Worm (Caenorhabditis elegans) whole organism, midembryonic: ENCODE data around the gene efn-4.

Source experiments
- T22C8.4 ChIP-seq: fragments of 200-800 bp; sonication (Bioruptor generic); IDR thresholded peaks from 2 replicates; pipeline ENCODE4 v1.3.6; 2022; ENCODE audit warnings: missing genetic modification characterization, missing compliant biosample characterization
- cog-1 ChIP-seq: sonication (generic microtip); optimal IDR thresholded peaks from 2 replicates; lab custom pipeline; 2016; ENCODE audit warnings: missing genetic modification characterization, missing compliant biosample characterization
- flt-1 ChIP-seq: fragments of 200-800 bp; sonication (Bioruptor generic); IDR thresholded peaks from 2 replicates; pipeline ENCODE4 v1.3.6; 2022; ENCODE audit warnings: missing genetic modification characterization, missing compliant biosample characterization
- klf-2 ChIP-seq: fragments of 200-800 bp; sonication (Bioruptor generic); conservative IDR thresholded peaks from 2 replicates; pipeline ENCODE4 v1.3.6; 2022; ENCODE audit warnings: missing genetic modification reagents, missing genetic modification characterization, missing compliant biosample characterization
- med-1 ChIP-seq: sonication (generic microtip); optimal IDR thresholded peaks from 2 replicates; lab custom pipeline; 2017; ENCODE audit warnings: missing genetic modification characterization, mild to moderate bottlenecking, missing compliant biosample characterization, antibody characterized with exemption, missing genetic modification reagents; ENCODE audit not compliant: insufficient read depth
- ref-1 ChIP-seq: fragments of 200-800 bp; sonication (Bioruptor generic); conservative IDR thresholded peaks from 2 replicates; pipeline ENCODE4 v1.3.6; 2022; ENCODE audit warnings: missing genetic modification reagents, missing genetic modification characterization, missing compliant biosample characterization
- tab-1 ChIP-seq: fragments of 200-800 bp; sonication (Bioruptor generic); IDR thresholded peaks from 2 replicates; pipeline ENCODE4 v1.3.6; 2022; ENCODE audit warnings: missing genetic modification characterization, missing compliant biosample characterization
- ztf-23 ChIP-seq: fragments of 200-800 bp; sonication (Bioruptor generic); IDR thresholded peaks from 2 replicates; pipeline ENCODE4 v1.3.6; 2022; ENCODE audit warnings: missing genetic modification reagents, missing genetic modification characterization, missing compliant biosample characterization
- ztf-29 ChIP-seq: fragments of 200-800 bp; sonication (Bioruptor generic); IDR thresholded peaks from 2 replicates; pipeline ENCODE4 v1.3.6; 2022; ENCODE audit warnings: missing genetic modification reagents, missing genetic modification characterization, missing compliant biosample characterization

efn-4 gene

DNA sequence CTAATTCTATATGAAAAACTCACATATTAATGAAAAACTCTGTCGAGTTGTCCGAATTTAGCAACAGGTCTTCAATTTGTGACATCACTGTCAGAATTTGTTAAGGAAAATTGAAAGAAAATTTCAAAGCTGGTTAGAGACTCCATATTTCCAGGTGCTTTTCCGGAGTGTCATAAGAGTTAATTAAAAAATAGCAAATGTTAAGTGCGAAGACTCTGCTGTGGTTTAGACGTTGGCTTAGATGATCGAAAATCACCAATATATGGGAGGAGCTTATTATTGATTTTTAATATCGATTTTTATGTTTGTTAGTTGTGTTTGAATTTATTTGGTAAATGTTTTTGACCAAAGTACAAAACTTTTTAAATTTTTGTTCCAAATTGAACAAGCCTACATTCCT lies 28.7 kb downstream of the efn-4 start, which contains the start of gene C18H7.12:
TSS of gene C18H7.12 (minus strand) at position 101 of the 400 bp plus-strand sequence.
- TF ChIP-seq ref-1 (no peak), klf-2 (GFP tag; lab: Robert Waterston, UW) (no peak), cog-1 (tag; lab: Kevin White, UChicago) (no peak), ztf-23 (no peak), ztf-29 (GFP tag; lab: Robert Waterston, UW) (no peak), flt-1 (GFP tag; lab: Robert Waterston, UW) (no peak), tab-1 (GFP tag; lab: Robert Waterston, UW) (no peak), med-1 (GFP tag; lab: Kevin White, UChicago) (no peak), T22C8.4 (no peak)

DNA sequence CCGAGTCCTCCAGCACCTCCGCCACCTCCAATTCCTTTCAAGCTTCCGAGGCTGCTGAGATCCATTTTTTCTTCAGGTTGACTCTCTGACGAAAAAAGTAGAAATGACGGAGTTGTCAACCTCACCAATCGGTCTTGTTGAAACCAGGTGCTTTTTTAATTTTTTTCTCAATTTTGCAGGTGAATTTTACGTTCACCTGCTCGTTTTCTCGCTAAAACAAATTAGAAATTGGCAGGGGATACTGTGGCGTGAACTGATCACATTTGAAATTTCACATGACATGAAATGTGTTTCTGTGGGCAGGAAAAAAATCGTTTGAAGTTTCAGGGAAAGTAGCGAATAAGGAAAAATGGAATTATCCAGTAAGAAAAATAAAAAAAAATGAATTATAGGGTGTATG lies 33.3 kb downstream of the efn-4 start, which contains the start of gene C18H7.6:
TSS of gene C18H7.6 (minus strand) at position 104 of the 400 bp plus-strand sequence.
- TF ChIP-seq ref-1 (no peak), med-1 (GFP tag; lab: Kevin White, UChicago) (no peak), T22C8.4 (no peak), tab-1 (GFP tag; lab: Robert Waterston, UW) (no peak), cog-1 (tag; lab: Kevin White, UChicago) (no peak), ztf-23 (no peak), ztf-29 (GFP tag; lab: Robert Waterston, UW) (no peak), klf-2 (GFP tag; lab: Robert Waterston, UW) (no peak)

DNA sequence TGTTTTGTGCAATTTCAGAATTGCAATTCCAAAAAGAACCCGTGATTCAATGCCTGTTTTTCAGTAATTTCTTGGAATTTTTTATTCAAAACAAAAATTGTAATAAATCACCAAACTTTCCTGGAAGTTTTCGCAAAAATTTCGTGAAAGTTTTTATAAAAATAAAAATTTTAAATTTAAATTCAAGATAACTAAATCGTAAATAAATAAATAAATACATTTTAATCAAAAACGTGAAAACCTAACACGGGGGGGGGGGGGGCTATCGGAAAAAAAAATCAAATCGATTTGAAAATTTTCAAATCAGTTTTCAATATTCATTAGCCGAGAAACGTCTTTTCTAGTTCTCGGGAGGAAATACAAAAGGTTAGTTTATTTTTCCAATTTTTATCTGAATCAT lies 34.0 kb downstream of the efn-4 start, which contains the start of gene C18H7.4:
TSS of gene C18H7.4 (plus strand) at position 301 of the 400 bp plus-strand sequence.
- TF ChIP-seq med-1 (GFP tag; lab: Kevin White, UChicago): no peak
- TF ChIP-seq ref-1: no peak
- no peak for TF ChIP-seq klf-2 (GFP tag; lab: Robert Waterston, UW)
- no peak for TF ChIP-seq ztf-23
- no peak for TF ChIP-seq cog-1 (tag; lab: Kevin White, UChicago)
- TF ChIP-seq T22C8.4: no peak
- TF ChIP-seq flt-1 (GFP tag; lab: Robert Waterston, UW): no peak
- no peak for TF ChIP-seq ztf-29 (GFP tag; lab: Robert Waterston, UW)
- TF ChIP-seq tab-1 (GFP tag; lab: Robert Waterston, UW): no peak

DNA sequence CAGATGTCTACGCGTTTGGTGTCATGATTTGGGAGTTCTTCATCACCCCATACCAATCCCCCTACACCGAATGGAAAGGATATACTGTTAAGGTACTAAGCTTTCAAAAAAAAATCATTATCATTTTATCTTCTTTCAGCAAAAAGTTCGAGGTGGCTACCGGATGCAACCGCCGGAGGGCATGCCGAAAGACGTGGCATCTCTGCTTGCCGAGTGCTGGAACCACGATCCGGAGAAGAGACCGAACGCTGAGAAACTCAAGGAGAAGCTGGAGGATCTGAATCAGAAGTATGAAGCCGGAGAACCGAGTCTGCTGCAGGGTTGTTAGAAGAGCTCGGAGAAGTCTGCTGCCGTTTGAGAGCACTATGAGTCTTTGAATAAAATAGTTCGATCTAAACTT lies 35.8 kb downstream of the efn-4 start:
- TF ChIP-seq ref-1: no peak
- no peak for TF ChIP-seq T22C8.4
- TF ChIP-seq klf-2 (GFP tag; lab: Robert Waterston, UW): no peak

- no peak for TF ChIP-seq ztf-29 (GFP tag; lab: Robert Waterston, UW)
- TF ChIP-seq ref-1: no peak
- no peak for TF ChIP-seq flt-1 (GFP tag; lab: Robert Waterston, UW)
- no peak for TF ChIP-seq ztf-23
- TF ChIP-seq tab-1 (GFP tag; lab: Robert Waterston, UW): no peak
Measured at ce11 chrIV:596292-596952, 37.4 kb downstream of the efn-4 start, which contains the start of the genes C18H7.7 and C18H7.11. TSS of gene C18H7.7 (minus strand) at chrIV:596392. TSS of gene C18H7.11 (plus strand) at chrIV:596902.

ce11 chrIV:601595-601994 lies 42.6 kb downstream of the efn-4 start, which contains the start of gene srt-59:
TSS of gene srt-59 (minus strand) at chrIV:601695.
- TF ChIP-seq tab-1 (GFP tag; lab: Robert Waterston, UW): no peak
- TF ChIP-seq cog-1 (tag; lab: Kevin White, UChicago): no peak

DNA sequence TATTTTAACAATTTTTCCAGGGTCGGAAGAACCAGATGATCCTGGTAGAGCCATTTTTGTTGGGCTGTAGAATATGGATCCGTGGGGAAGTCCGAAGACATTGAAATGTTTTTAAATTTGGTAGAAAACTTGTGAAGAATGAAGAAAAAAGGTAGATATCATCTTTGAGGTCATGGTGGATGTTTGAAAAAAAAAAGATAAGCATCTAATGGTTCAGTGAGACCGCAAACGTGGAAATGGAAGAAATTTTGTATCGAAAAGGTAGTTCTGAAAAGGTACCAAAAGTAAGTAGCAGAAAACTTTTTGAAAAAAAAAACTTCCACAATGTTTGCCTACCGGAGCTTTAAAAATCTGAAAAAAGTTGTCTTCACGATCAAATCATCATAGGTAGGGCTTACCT lies 44.5 kb downstream of the efn-4 start, which contains the start of gene prmt-4:
TSS of gene prmt-4 (minus strand) at position 101 of the 400 bp plus-strand sequence.
- TF ChIP-seq ref-1 (no peak), cog-1 (tag; lab: Kevin White, UChicago) (no peak), klf-2 (GFP tag; lab: Robert Waterston, UW) (no peak), med-1 (GFP tag; lab: Kevin White, UChicago) (no peak), ztf-23 (no peak), T22C8.4 (no peak), ztf-29 (GFP tag; lab: Robert Waterston, UW) (no peak), tab-1 (GFP tag; lab: Robert Waterston, UW) (no peak), flt-1 (GFP tag; lab: Robert Waterston, UW) (no peak)

DNA sequence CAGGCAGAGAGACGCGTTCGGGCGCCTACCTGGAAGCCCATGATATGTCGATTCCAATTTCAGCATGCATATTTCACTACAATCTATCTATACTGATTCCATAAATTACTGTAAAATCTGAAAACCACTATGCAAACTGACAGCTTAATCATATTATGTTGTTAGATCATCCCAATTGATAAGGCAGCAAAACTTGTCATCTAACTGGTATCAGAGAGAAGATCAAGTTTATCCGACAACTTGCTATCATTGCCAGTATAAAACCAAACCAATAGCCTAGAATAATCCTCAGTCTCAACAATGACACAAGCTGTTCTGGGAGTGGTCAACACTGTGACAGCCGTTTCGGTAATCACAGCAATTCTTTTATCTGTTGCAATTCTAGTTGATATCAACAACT lies 45.1 kb downstream of the efn-4 start, which contains the start of gene col-102:
TSS of gene col-102 (plus strand) at position 301 of the 400 bp plus-strand sequence.
- TF ChIP-seq cog-1 (tag; lab: Kevin White, UChicago) (no peak), ztf-23 (no peak), flt-1 (GFP tag; lab: Robert Waterston, UW) (no peak)

DNA sequence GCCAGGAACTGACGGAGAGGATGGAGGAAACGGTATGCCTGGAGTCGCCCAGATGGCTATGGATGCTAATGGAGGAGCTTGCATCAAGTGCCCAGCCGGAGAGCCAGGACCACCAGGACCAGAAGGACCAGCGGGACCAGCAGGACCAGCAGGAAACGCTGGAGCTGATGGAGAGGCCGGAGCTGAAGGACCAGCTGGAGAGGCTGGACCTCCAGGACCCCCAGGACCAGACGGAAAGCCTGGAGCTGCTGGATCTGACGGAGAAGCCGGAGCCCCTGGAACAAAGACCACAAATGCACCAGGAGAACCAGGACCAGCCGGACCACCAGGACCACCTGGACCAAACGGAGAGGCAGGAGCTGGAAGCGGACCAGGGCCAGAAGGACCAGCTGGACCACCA lies 45.8 kb downstream of the efn-4 start:
- TF ChIP-seq T22C8.4 (no peak), tab-1 (GFP tag; lab: Robert Waterston, UW) (no peak), flt-1 (GFP tag; lab: Robert Waterston, UW) (no peak), ztf-23 (no peak), cog-1 (tag; lab: Kevin White, UChicago) (no peak), ref-1 (no peak), ztf-29 (GFP tag; lab: Robert Waterston, UW) (no peak)

ce11 chrIV:605431-605830 lies 46.4 kb downstream of the efn-4 start:
- TF ChIP-seq cog-1 (tag; lab: Kevin White, UChicago) (no peak), tab-1 (GFP tag; lab: Robert Waterston, UW) (no peak), ref-1 (no peak), ztf-29 (GFP tag; lab: Robert Waterston, UW) (no peak), ztf-23 (no peak), med-1 (GFP tag; lab: Kevin White, UChicago) (no peak), klf-2 (GFP tag; lab: Robert Waterston, UW) (no peak), T22C8.4 (no peak), flt-1 (GFP tag; lab: Robert Waterston, UW) (no peak)
